Worm (Caenorhabditis elegans) whole organism, mixed stage, embryonic: ENCODE data around the gene col-165.

ENCODE experiments used
- bed-3 ChIP-seq: fragments of 200-800 bp; sonication (Bioruptor generic); optimal IDR thresholded peaks from 3 replicates; lab custom pipeline; 2018; ENCODE audit warnings: mild to moderate bottlenecking, missing genetic modification characterization, moderate library complexity, missing compliant biosample characterization
- elt-1 ChIP-seq: sonication (generic microtip); optimal IDR thresholded peaks from 2 replicates; lab custom pipeline; 2017; ENCODE audit warnings: missing genetic modification characterization, mild to moderate bottlenecking, missing compliant biosample characterization, antibody characterized with exemption, moderate library complexity, borderline replicate concordance; ENCODE audit not compliant: insufficient read depth
- tbx-8 ChIP-seq: fragments of 200-800 bp; sonication (Bioruptor generic); optimal IDR thresholded peaks from 2 replicates; lab custom pipeline; 2018; ENCODE audit warnings: mild to moderate bottlenecking, missing genetic modification characterization, moderate library complexity, missing compliant biosample characterization
- unc-120 ChIP-seq: sonication (generic microtip); optimal IDR thresholded peaks from 2 replicates; lab custom pipeline; 2017; ENCODE audit warnings: missing genetic modification characterization, missing compliant biosample characterization; ENCODE audit not compliant: poor library complexity, severe bottlenecking

- no peak for TF ChIP-seq elt-1 (tag; lab: Kevin White, UChicago)
- no peak for TF ChIP-seq bed-3 (GFP tag; lab: Kevin White, UChicago)
- no peak for TF ChIP-seq unc-120
- no peak for TF ChIP-seq tbx-8
These were observed at the start of gene col-165 for ce11 chrX:4353318-4353717.
